Worm (Caenorhabditis elegans) whole organism, late embryonic: Measurements from ENCODE around the gene col-111.

Experiments
- ama-1 ChIP-seq: fragments of 150-350 bp; optimal IDR thresholded peaks from 2 replicates; lab custom pipeline; 2014
- fkh-6 ChIP-seq: sonication (generic microtip); optimal IDR thresholded peaks from 2 replicates; lab custom pipeline; 2016; ENCODE audit warnings: missing genetic modification characterization, missing compliant biosample characterization
- pqm-1 ChIP-seq: sonication (generic microtip); optimal IDR thresholded peaks from 2 replicates; lab custom pipeline; 2016; ENCODE audit warnings: missing genetic modification characterization, missing compliant biosample characterization

DNA sequence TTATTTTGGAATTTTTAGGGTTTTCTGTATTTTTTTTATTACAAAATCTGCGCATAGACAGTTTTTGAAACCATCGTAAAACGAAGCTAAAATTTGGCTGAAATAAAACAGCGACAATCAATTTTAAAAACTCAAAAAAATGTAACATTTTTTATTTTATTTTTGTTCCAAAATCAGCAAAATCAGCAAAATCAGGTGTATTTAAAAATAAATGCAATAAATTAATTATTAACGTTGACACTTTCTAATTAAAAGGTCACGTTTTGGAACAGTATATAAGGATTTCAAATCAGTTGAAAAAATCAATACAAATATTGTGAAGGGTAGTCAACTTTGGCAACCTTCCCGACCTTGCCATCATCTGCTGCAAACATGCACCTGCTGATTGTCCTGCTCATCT lies 24.4 kb downstream of the col-111 start, which contains the start of gene R105.1:
- TF ChIP-seq fkh-6 (tag; lab: Kevin White, UChicago) = no peak
- no peak for TF ChIP-seq pqm-1 (tag; lab: Kevin White, UChicago)
- no peak for TF ChIP-seq ama-1 (lab: Kevin White, UChicago)
